Worm (Caenorhabditis elegans) whole organism, mixed stage, embryonic: Measurements from ENCODE around the gene Y52D5A.2.

Experiments
- blmp-1 ChIP-seq: fragments of 150-350 bp; optimal IDR thresholded peaks from 2 replicates; lab custom pipeline; 2014; ENCODE audit warnings: missing biosample characterization, missing genetic modification characterization
- ceh-39 ChIP-seq: fragments of 150-350 bp; optimal IDR thresholded peaks from 2 replicates; lab custom pipeline; 2014; ENCODE audit warnings: missing biosample characterization, missing genetic modification characterization
- ces-1 ChIP-seq: fragments of 150-350 bp; optimal IDR thresholded peaks from 2 replicates; lab custom pipeline; 2014; ENCODE audit warnings: missing biosample characterization, missing genetic modification reagents, missing genetic modification characterization
- elt-1 ChIP-seq: sonication (generic microtip); optimal IDR thresholded peaks from 2 replicates; lab custom pipeline; 2017; ENCODE audit warnings: missing genetic modification characterization, mild to moderate bottlenecking, missing compliant biosample characterization, antibody characterized with exemption, moderate library complexity, borderline replicate concordance; ENCODE audit not compliant: insufficient read depth
- elt-3 ChIP-seq: fragments of 150-350 bp; optimal IDR thresholded peaks from 2 replicates; lab custom pipeline; 2014; ENCODE audit warnings: missing biosample characterization, missing genetic modification characterization
- lin-13 ChIP-seq: fragments of 150-350 bp; optimal IDR thresholded peaks from 2 replicates; lab custom pipeline; 2014; ENCODE audit warnings: missing biosample characterization, missing genetic modification characterization
- nhr-237 ChIP-seq: fragments of 150-350 bp; optimal IDR thresholded peaks from 2 replicates; lab custom pipeline; 2014; ENCODE audit warnings: missing biosample characterization, missing genetic modification characterization
- nhr-28 ChIP-seq: fragments of 150-350 bp; optimal IDR thresholded peaks from 2 replicates; lab custom pipeline; 2014; ENCODE audit warnings: missing biosample characterization, missing genetic modification characterization
- nhr-76 ChIP-seq: sonication (generic microtip); optimal IDR thresholded peaks from 2 replicates; lab custom pipeline; 2017; ENCODE audit warnings: missing biosample characterization, missing genetic modification characterization
- sptf-1 ChIP-seq: sonication (generic microtip); optimal IDR thresholded peaks from 2 replicates; lab custom pipeline; 2017; ENCODE audit warnings: mild to moderate bottlenecking, missing genetic modification characterization, moderate library complexity, missing compliant biosample characterization
- tbx-8 ChIP-seq: fragments of 200-800 bp; sonication (Bioruptor generic); optimal IDR thresholded peaks from 2 replicates; lab custom pipeline; 2018; ENCODE audit warnings: mild to moderate bottlenecking, missing genetic modification characterization, moderate library complexity, missing compliant biosample characterization

ce11 chrIV:5494099-5494498, 29.8 kb upstream of the Y52D5A.2 start:
- TF ChIP-seq nhr-76 (tag; lab: Kevin White, UChicago) (no peak), ceh-39 (no peak), ces-1 (GFP tag; lab: Kevin White, UChicago) (no peak), lin-13 (tag; lab: Kevin White, UChicago) (no peak), elt-1 (no peak), elt-3 (tag; lab: Kevin White, UChicago) (no peak), nhr-28 (tag; lab: Kevin White, UChicago) (no peak), blmp-1 (tag; lab: Kevin White, UChicago) (no peak), tbx-8 (GFP tag; lab: Kevin White, UChicago) (no peak), nhr-237 (no peak), sptf-1 (no peak)
